Worm (Caenorhabditis elegans) whole organism, L2 larva: Measurements from ENCODE around the gene T25B2.4.
A peak's percentile ranks its signal among the peaks of the same experiment; 100 is the strongest.

Experiments
- F13H6.1 ChIP-seq: sonication (generic microtip); optimal IDR thresholded peaks from 2 replicates; lab custom pipeline; 2016; ENCODE audit warnings: missing genetic modification characterization, missing compliant biosample characterization
- Y55F3AM.14 ChIP-seq: fragments of 200-800 bp; sonication (Bioruptor generic); optimal IDR thresholded peaks from 2 replicates; lab custom pipeline; 2018; ENCODE audit warnings: mild to moderate bottlenecking, missing genetic modification characterization, missing compliant biosample characterization
- ZK546.5 ChIP-seq: sonication (generic microtip); optimal IDR thresholded peaks from 2 replicates; lab custom pipeline; 2017; ENCODE audit warnings: missing biosample characterization, missing genetic modification characterization
- alr-1 ChIP-seq: fragments of 150-350 bp; optimal IDR thresholded peaks from 2 replicates; lab custom pipeline; 2014; ENCODE audit warnings: missing biosample characterization, missing genetic modification characterization
- aly-2 ChIP-seq: fragments of 150-350 bp; optimal IDR thresholded peaks from 2 replicates; lab custom pipeline; 2014; ENCODE audit warnings: missing biosample characterization, missing genetic modification characterization
- ama-1 ChIP-seq: fragments of 150-350 bp; optimal IDR thresholded peaks from 2 replicates; lab custom pipeline; 2018; ENCODE audit warnings: inconsistent platforms
- blmp-1 ChIP-seq: sonication (generic microtip); optimal IDR thresholded peaks from 2 replicates; lab custom pipeline; 2017; ENCODE audit warnings: missing genetic modification characterization, mild to moderate bottlenecking, missing compliant biosample characterization, antibody characterized with exemption, moderate library complexity; ENCODE audit not compliant: insufficient read depth
- ceh-82 ChIP-seq: fragments of 150-350 bp; optimal IDR thresholded peaks from 2 replicates; lab custom pipeline; 2014; ENCODE audit warnings: missing biosample characterization, missing genetic modification characterization
- crh-2 ChIP-seq: sonication (generic microtip); optimal IDR thresholded peaks from 2 replicates; lab custom pipeline; 2017; ENCODE audit warnings: missing biosample characterization, missing genetic modification characterization
- dmd-4 ChIP-seq: sonication (generic microtip); optimal IDR thresholded peaks from 2 replicates; lab custom pipeline; 2017; ENCODE audit warnings: missing biosample characterization, missing genetic modification characterization
- elt-1 ChIP-seq: fragments of 150-350 bp; optimal IDR thresholded peaks from 2 replicates; lab custom pipeline; 2014; ENCODE audit warnings: missing biosample characterization, missing genetic modification characterization
- elt-3 ChIP-seq: sonication (generic microtip); optimal IDR thresholded peaks from 2 replicates; lab custom pipeline; 2017; ENCODE audit warnings: missing biosample characterization, missing genetic modification characterization
- fos-1 ChIP-seq: fragments of 150-350 bp; optimal IDR thresholded peaks from 2 replicates; lab custom pipeline; 2014; ENCODE audit warnings: missing biosample characterization, missing genetic modification characterization
- gmeb-1 ChIP-seq: fragments of 150-350 bp; optimal IDR thresholded peaks from 2 replicates; lab custom pipeline; 2014; ENCODE audit warnings: missing biosample characterization, missing genetic modification characterization
- lin-11 ChIP-seq: fragments of 150-350 bp; sonication (generic microtip); optimal IDR thresholded peaks from 2 replicates; lab custom pipeline; 2014; ENCODE audit warnings: missing biosample characterization, missing genetic modification characterization, inconsistent platforms, mixed read lengths
- lin-13 ChIP-seq: fragments of 150-350 bp; optimal IDR thresholded peaks from 2 replicates; lab custom pipeline; 2014; ENCODE audit warnings: missing biosample characterization, missing genetic modification reagents, missing genetic modification characterization
- lin-39 ChIP-seq: fragments of 150-350 bp; optimal IDR thresholded peaks from 2 replicates; lab custom pipeline; 2014; ENCODE audit warnings: missing biosample characterization, missing genetic modification reagents, missing genetic modification characterization
- mbf-1 ChIP-seq: sonication (generic microtip); optimal IDR thresholded peaks from 2 replicates; lab custom pipeline; 2017; ENCODE audit warnings: missing biosample characterization, missing genetic modification characterization
- nhr-129 ChIP-seq: fragments of 150-350 bp; optimal IDR thresholded peaks from 2 replicates; lab custom pipeline; 2014; ENCODE audit warnings: missing biosample characterization, missing genetic modification characterization
- nhr-21 ChIP-seq: fragments of 150-350 bp; optimal IDR thresholded peaks from 2 replicates; lab custom pipeline; 2014; ENCODE audit warnings: missing biosample characterization, missing genetic modification characterization
- nhr-23 ChIP-seq: fragments of 150-350 bp; optimal IDR thresholded peaks from 2 replicates; lab custom pipeline; 2014; ENCODE audit warnings: missing biosample characterization, missing genetic modification reagents, missing genetic modification characterization
- nhr-237 ChIP-seq: fragments of 150-350 bp; optimal IDR thresholded peaks from 2 replicates; lab custom pipeline; 2014; ENCODE audit warnings: missing biosample characterization, missing genetic modification characterization
- nhr-25 ChIP-seq: fragments of 150-350 bp; sonication (generic microtip); optimal IDR thresholded peaks from 3 replicates; lab custom pipeline; 2014; ENCODE audit warnings: missing biosample characterization, missing genetic modification characterization
- nhr-6 ChIP-seq: fragments of 150-350 bp; optimal IDR thresholded peaks from 2 replicates; lab custom pipeline; 2014; ENCODE audit warnings: missing biosample characterization, missing genetic modification characterization
- peb-1 ChIP-seq: fragments of 150-350 bp; optimal IDR thresholded peaks from 2 replicates; lab custom pipeline; 2014; ENCODE audit warnings: missing biosample characterization, missing genetic modification characterization
- sem-4 ChIP-seq: fragments of 150-350 bp; optimal IDR thresholded peaks from 2 replicates; lab custom pipeline; 2014; ENCODE audit warnings: missing biosample characterization, missing genetic modification reagents, missing genetic modification characterization
- snpc-4 ChIP-seq: fragments of 150-350 bp; optimal IDR thresholded peaks from 2 replicates; lab custom pipeline; 2014; ENCODE audit warnings: missing biosample characterization, missing genetic modification characterization
- unc-39 ChIP-seq: fragments of 150-350 bp; optimal IDR thresholded peaks from 2 replicates; lab custom pipeline; 2014; ENCODE audit warnings: missing biosample characterization, missing genetic modification characterization
- unc-55 ChIP-seq: fragments of 150-350 bp; sonication (generic microtip); optimal IDR thresholded peaks from 3 replicates; lab custom pipeline; 2014; ENCODE audit warnings: missing biosample characterization, missing genetic modification reagents, missing genetic modification characterization
- unc-62 ChIP-seq: fragments of 150-350 bp; optimal IDR thresholded peaks from 2 replicates; lab custom pipeline; 2014; ENCODE audit warnings: missing biosample characterization, missing genetic modification reagents, missing genetic modification characterization
- zag-1 ChIP-seq: fragments of 150-350 bp; optimal IDR thresholded peaks from 2 replicates; lab custom pipeline; 2014; ENCODE audit warnings: missing biosample characterization, missing genetic modification characterization
- ztf-1 ChIP-seq: fragments of 200-800 bp; sonication (Bioruptor generic); conservative IDR thresholded peaks from 2 replicates; pipeline ENCODE4 v1.3.6; 2022; ENCODE audit warnings: missing genetic modification characterization, missing compliant biosample characterization

T25B2.4 gene

ce11 chrX:6162037-6162436 lies 16.0 kb upstream of the T25B2.4 start:
- TF ChIP-seq nhr-25 (no peak), alr-1 (tag; lab: Kevin White, UChicago) (no peak), unc-55 (GFP tag; lab: Kevin White, UChicago) (no peak), nhr-6 (tag; lab: Kevin White, UChicago) (no peak), zag-1 (no peak), Y55F3AM.14 (GFP tag; lab: Kevin White, UChicago) (no peak)

DNA sequence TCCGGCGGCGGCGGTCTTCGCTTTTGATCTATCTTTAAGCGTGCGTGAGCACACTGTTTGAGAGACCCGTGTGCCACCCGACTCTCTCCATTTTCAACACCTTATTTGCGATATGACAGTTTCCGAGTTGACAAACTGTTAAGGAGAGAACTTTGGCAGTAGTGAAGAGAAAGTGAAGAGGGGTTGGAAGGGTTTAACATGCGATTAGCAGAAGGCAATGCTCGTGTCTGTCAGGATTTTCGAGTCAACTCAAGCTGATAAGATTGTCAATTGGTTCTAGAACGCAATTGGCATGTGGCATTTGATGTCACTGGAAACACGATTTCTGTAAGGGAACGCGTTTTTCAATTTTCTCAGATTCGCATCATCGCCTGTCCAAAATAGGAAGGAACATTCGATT lies 10.7 kb upstream of the T25B2.4 start:
- TF ChIP-seq elt-1 (tag; lab: Kevin White, UChicago), result no peak

ce11 chrX:6169252-6169651 lies 8.8 kb upstream of the T25B2.4 start, which contains the start of gene T25B2.2:
Gene T25B2.2 (plus strand): TSS chrX:6169643.
- TF ChIP-seq nhr-129 (tag; lab: Kevin White, UChicago), result no peak
- no peak for TF ChIP-seq ama-1 (lab: Kevin White, UChicago)
- no peak for TF ChIP-seq elt-3 (tag; lab: Kevin White, UChicago)
- TF ChIP-seq fos-1, result peak; percentile 65
- TF ChIP-seq unc-62, result no peak
- no peak for TF ChIP-seq nhr-6 (tag; lab: Kevin White, UChicago)

DNA sequence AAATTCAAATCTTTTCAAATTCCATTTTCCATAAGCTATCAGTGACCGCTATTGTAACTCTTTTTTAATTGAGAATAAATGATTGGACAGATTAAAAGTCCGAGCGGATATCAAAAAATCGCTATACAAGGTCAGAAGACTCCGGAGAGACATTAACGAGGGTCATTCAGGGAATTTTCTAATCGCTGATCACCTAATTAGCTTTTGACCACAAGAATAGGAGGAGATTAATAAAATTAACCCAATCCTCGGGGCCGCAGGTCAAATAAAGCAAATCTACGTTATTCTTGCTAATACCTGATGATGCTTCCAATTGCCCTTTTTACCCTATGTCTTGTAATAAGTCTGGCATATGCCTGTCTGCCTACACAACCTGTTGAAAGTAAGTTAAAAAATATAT lies 4.4 kb upstream of the T25B2.4 start, which contains the start of gene T25B2.1:
T25B2.1 (plus strand) TSS at position 301 of the 400 bp plus-strand sequence.
- TF ChIP-seq gmeb-1 (tag; lab: Kevin White, UChicago) (no peak), blmp-1 (no peak), nhr-129 (tag; lab: Kevin White, UChicago) (no peak), unc-62 (no peak)

ce11 chrX:6175829-6176228 lies 2.2 kb upstream of the T25B2.4 start, which contains the start of gene T25B2.3:
Gene T25B2.3 (plus strand): TSS chrX:6176129.
- TF ChIP-seq nhr-21 (tag; lab: Kevin White, UChicago) (no peak), crh-2 (tag; lab: Kevin White, UChicago) (no peak), blmp-1 (no peak), ZK546.5 (tag; lab: Kevin White, UChicago) (no peak), dmd-4 (tag; lab: Kevin White, UChicago) (no peak), unc-39 (tag; lab: Kevin White, UChicago) (no peak), lin-13 (GFP tag; lab: Kevin White, UChicago) (no peak), nhr-129 (tag; lab: Kevin White, UChicago) (no peak), F13H6.1 (tag; lab: Kevin White, UChicago) (no peak), unc-62 (no peak), alr-1 (tag; lab: Kevin White, UChicago) (no peak), unc-55 (GFP tag; lab: Kevin White, UChicago) (no peak), ztf-1 (GFP tag; lab: Robert Waterston, UW) (no peak), lin-39 (tag; lab: Kevin White, UChicago) (no peak), lin-11 (tag; lab: Kevin White, UChicago) (no peak)

DNA sequence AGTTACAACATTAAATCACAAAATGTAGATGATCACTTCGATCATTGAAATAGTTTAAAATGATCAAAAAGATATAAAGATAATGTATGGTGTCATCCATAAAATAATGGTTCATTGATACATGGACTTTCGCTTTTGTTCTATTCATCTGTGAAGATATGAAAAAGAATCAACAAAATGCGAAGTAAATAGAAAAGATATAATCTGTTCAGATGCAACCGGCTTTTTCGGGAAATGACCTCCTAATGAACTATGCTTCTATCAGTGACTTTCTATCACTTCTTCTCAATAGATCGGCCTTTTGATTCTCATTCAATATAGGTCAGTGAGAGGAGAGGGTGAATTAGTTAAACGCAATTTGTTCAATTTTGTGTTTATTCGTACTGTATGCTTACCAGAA lies 945 bp downstream of the T25B2.4 start:
- TF ChIP-seq blmp-1 (peak; percentile 46), zag-1 (no peak), unc-55 (GFP tag; lab: Kevin White, UChicago) (no peak), aly-2 (no peak), nhr-237 (tag; lab: Kevin White, UChicago) (no peak), sem-4 (tag; lab: Kevin White, UChicago) (no peak), crh-2 (tag; lab: Kevin White, UChicago) (no peak), nhr-21 (tag; lab: Kevin White, UChicago) (peak; percentile 69), mbf-1 (tag; lab: Kevin White, UChicago) (no peak), F13H6.1 (tag; lab: Kevin White, UChicago) (no peak), ceh-82 (tag; lab: Kevin White, UChicago) (no peak)
- TF ChIP-seq, all 48 proteins: peak for 2

DNA sequence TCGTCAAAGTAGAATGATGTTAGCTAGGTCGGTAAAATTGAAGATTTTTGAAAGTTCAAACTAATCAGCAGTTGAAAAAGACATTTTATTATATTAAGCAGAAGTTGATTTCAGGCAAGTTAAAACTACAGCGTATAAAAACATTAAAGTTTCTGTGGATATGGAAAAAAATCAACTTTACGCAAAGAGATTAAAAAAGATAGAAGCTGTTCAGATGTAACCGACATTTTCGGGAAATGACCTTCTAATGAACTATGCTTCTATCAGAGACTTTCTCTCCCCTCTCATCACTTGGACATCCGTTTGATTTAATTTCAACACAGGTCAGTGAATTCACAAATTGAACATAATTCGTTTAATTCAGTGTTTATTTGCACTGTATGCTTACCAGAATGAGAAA lies 2.2 kb downstream of the T25B2.4 start, which contains the start of gene T13C5.7:
T13C5.7 (plus strand) TSS at position 301 of the 400 bp plus-strand sequence.
- TF ChIP-seq peb-1 (tag; lab: Kevin White, UChicago), result no peak
- TF ChIP-seq alr-1 (tag; lab: Kevin White, UChicago), result no peak
- no peak for TF ChIP-seq zag-1
- TF ChIP-seq snpc-4 (tag; lab: Kevin White, UChicago), result no peak
- TF ChIP-seq nhr-23 (tag; lab: Kevin White, UChicago), result no peak
- no peak for TF ChIP-seq elt-1 (tag; lab: Kevin White, UChicago)
- TF ChIP-seq lin-11 (tag; lab: Kevin White, UChicago), result no peak
- TF ChIP-seq ceh-82 (tag; lab: Kevin White, UChicago), result no peak
